Worm (Caenorhabditis elegans): ENCODE results near the gene srg-26.

The srg-26 gene

ce11 chrV:5358772-5359171, 27.7 kb downstream of the srg-26 start, which contains the start of gene nhr-216:
nhr-216 (minus strand) TSS chrV:5358872.
- no peak for TF ChIP-seq ama-1 (optimal IDR thresholded peaks at IDR 0.05)
- TF ChIP-seq tra-4 (tag; optimal IDR thresholded peaks at IDR 0.05), result no peak
- no peak for TF ChIP-seq hmg-4 (GFP tag; optimal IDR thresholded peaks at IDR 0.05)
- TF ChIP-seq pes-1 (GFP tag; IDR thresholded peaks at IDR 0.05), result no peak
- TF ChIP-seq sea-1 (GFP tag; conservative IDR thresholded peaks at IDR 0.05), result no peak
- no peak for TF ChIP-seq tbx-37 (GFP tag; conservative IDR thresholded peaks at IDR 0.05)
- no peak for TF ChIP-seq ceh-13 (GFP tag; optimal IDR thresholded peaks at IDR 0.05)
- TF ChIP-seq ets-7 (tag; optimal IDR thresholded peaks at IDR 0.05), result no peak
- no peak for TF ChIP-seq hmbx-1 (tag; optimal IDR thresholded peaks at IDR 0.05)
- TF ChIP-seq B0310.2 (tag; optimal IDR thresholded peaks at IDR 0.05), result no peak
- no peak for TF ChIP-seq flt-1 (GFP tag; IDR thresholded peaks at IDR 0.05)
- TF ChIP-seq ceh-36 (tag; optimal IDR thresholded peaks at IDR 0.05), result no peak
- TF ChIP-seq scrt-1 (GFP tag; IDR thresholded peaks at IDR 0.05), result no peak
- no peak for TF ChIP-seq tbx-11 (GFP tag; IDR thresholded peaks at IDR 0.05)
- no peak for TF ChIP-seq hnd-1 (tag; optimal IDR thresholded peaks at IDR 0.05)
- no peak for TF ChIP-seq aly-1 (tag; optimal IDR thresholded peaks at IDR 0.05)
- no peak for TF ChIP-seq F13C5.2 (tag; optimal IDR thresholded peaks at IDR 0.05)

- no peak for TF ChIP-seq aly-1 (tag; optimal IDR thresholded peaks at IDR 0.05)
- TF ChIP-seq flt-1 (GFP tag; IDR thresholded peaks at IDR 0.05), result no peak
- TF ChIP-seq hnd-1 (tag; optimal IDR thresholded peaks at IDR 0.05), result no peak
- no peak for TF ChIP-seq B0310.2 (tag; optimal IDR thresholded peaks at IDR 0.05)
- no peak for TF ChIP-seq scrt-1 (GFP tag; IDR thresholded peaks at IDR 0.05)
- no peak for TF ChIP-seq tbx-11 (GFP tag; IDR thresholded peaks at IDR 0.05)
- no peak for TF ChIP-seq ceh-13 (GFP tag; optimal IDR thresholded peaks at IDR 0.05)
- no peak for TF ChIP-seq hmg-4 (GFP tag; optimal IDR thresholded peaks at IDR 0.05)
- TF ChIP-seq ets-7 (tag; optimal IDR thresholded peaks at IDR 0.05), result no peak
- no peak for TF ChIP-seq ama-1 (optimal IDR thresholded peaks at IDR 0.05)
- no peak for TF ChIP-seq ceh-36 (tag; optimal IDR thresholded peaks at IDR 0.05)
- no peak for TF ChIP-seq tra-4 (tag; optimal IDR thresholded peaks at IDR 0.05)
- TF ChIP-seq pes-1 (GFP tag; IDR thresholded peaks at IDR 0.05), result no peak
- TF ChIP-seq sea-1 (GFP tag; conservative IDR thresholded peaks at IDR 0.05), result no peak
- TF ChIP-seq tbx-37 (GFP tag; conservative IDR thresholded peaks at IDR 0.05), result no peak
- TF ChIP-seq hmbx-1 (tag; optimal IDR thresholded peaks at IDR 0.05), result no peak
Observed at ce11 chrV:5362220-5362619, 31.2 kb downstream of the srg-26 start.

ce11 chrV:5364863-5365262, 33.8 kb downstream of the srg-26 start, which contains the start of gene T09D3.8:
T09D3.8 (plus strand) TSS chrV:5365163.
- TF ChIP-seq hmbx-1 (tag; optimal IDR thresholded peaks at IDR 0.05), result no peak
- no peak for TF ChIP-seq tbx-11 (GFP tag; IDR thresholded peaks at IDR 0.05)
- TF ChIP-seq hnd-1 (tag; optimal IDR thresholded peaks at IDR 0.05), result no peak

- TF ChIP-seq flt-1 (GFP tag; IDR thresholded peaks at IDR 0.05) (no peak), hmg-4 (GFP tag; optimal IDR thresholded peaks at IDR 0.05) (no peak), pes-1 (GFP tag; IDR thresholded peaks at IDR 0.05) (no peak), B0310.2 (tag; optimal IDR thresholded peaks at IDR 0.05) (no peak)
Observed at ce11 chrV:5368792-5369191, 37.7 kb downstream of the srg-26 start, which contains the start of gene T09D3.9. T09D3.9 (minus strand) TSS chrV:5368892.

- TF ChIP-seq ama-1 (optimal IDR thresholded peaks at IDR 0.05), result no peak
- no peak for TF ChIP-seq scrt-1 (GFP tag; IDR thresholded peaks at IDR 0.05)
- TF ChIP-seq flt-1 (GFP tag; IDR thresholded peaks at IDR 0.05), result no peak
- TF ChIP-seq tbx-37 (GFP tag; conservative IDR thresholded peaks at IDR 0.05), result no peak
- TF ChIP-seq hmg-4 (GFP tag; optimal IDR thresholded peaks at IDR 0.05), result no peak
- no peak for TF ChIP-seq aly-1 (tag; optimal IDR thresholded peaks at IDR 0.05)
- no peak for TF ChIP-seq pes-1 (GFP tag; IDR thresholded peaks at IDR 0.05)
- no peak for TF ChIP-seq ceh-36 (tag; optimal IDR thresholded peaks at IDR 0.05)
- no peak for TF ChIP-seq F13C5.2 (tag; optimal IDR thresholded peaks at IDR 0.05)
- TF ChIP-seq hnd-1 (tag; optimal IDR thresholded peaks at IDR 0.05), result no peak
- no peak for TF ChIP-seq B0310.2 (tag; optimal IDR thresholded peaks at IDR 0.05)
- no peak for TF ChIP-seq ceh-13 (GFP tag; optimal IDR thresholded peaks at IDR 0.05)
- TF ChIP-seq tra-4 (tag; optimal IDR thresholded peaks at IDR 0.05), result no peak
- no peak for TF ChIP-seq sea-1 (GFP tag; conservative IDR thresholded peaks at IDR 0.05)
- TF ChIP-seq tbx-11 (GFP tag; IDR thresholded peaks at IDR 0.05), result no peak
Observed at ce11 chrV:5372118-5372517, 41.1 kb downstream of the srg-26 start, which contains the start of gene C35A11.3. C35A11.3 (plus strand) TSS chrV:5372418.
